Worm (Caenorhabditis elegans): ENCODE data around the gene ltd-1.

ltd-1 gene

DNA sequence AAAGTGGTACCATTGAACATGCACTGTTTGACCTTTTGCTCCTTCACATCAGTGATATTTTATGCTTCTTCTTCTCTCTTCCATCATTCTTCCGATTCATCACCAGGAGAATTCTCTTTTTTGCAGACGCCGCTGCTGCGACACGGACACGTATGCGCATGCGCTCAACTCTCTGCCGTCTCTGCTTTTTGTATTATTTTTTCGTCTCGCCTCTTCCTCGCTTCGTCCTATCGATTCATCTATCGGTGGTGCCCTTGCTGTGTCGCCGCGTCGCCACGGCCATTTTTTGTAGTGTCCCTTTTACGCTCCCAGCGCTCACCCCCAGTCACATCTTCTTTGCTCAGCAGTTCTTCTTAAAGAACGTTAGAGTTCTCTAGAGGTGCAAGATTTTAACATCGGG is 33.6 kb upstream of the ltd-1 start (continued):
- TF ChIP-seq zip-2 (tag; optimal IDR thresholded peaks at IDR 0.05) (no peak), spr-3 (GFP tag; optimal IDR thresholded peaks at IDR 0.05) (no peak), php-3 (GFP tag; IDR thresholded peaks at IDR 0.05) (no peak), dmd-9 (GFP tag; IDR thresholded peaks at IDR 0.05) (no peak), sdz-12 (GFP tag; optimal IDR thresholded peaks at IDR 0.05) (no peak), vab-7 (GFP tag; IDR thresholded peaks at IDR 0.05) (peak; percentile 41; the same call in 1 of the 2 replicates), hmg-1.1 (GFP tag; IDR thresholded peaks at IDR 0.05) (peak; percentile 76), daf-16 (GFP tag; optimal IDR thresholded peaks at IDR 0.05) (no peak), daf-16 (tag; optimal IDR thresholded peaks at IDR 0.05) (peak; percentile 25), ztf-7 (tag; optimal IDR thresholded peaks at IDR 0.05) (no peak), ceh-82 (tag; optimal IDR thresholded peaks at IDR 0.05) (no peak), madf-9 (GFP tag; conservative IDR thresholded peaks at IDR 0.05) (no peak), nhr-41 (GFP tag; IDR thresholded peaks at IDR 0.05) (no peak), cey-2 (tag; optimal IDR thresholded peaks at IDR 0.05; ENCODE audit: borderline replicate concordance, insufficient read depth) (no peak), dmd-6 (GFP tag; IDR thresholded peaks at IDR 0.05) (peak; percentile 59; the same call in 1 of the 2 replicates), aha-1 (tag) (peak; percentile 82), duxl-1 (tag; optimal IDR thresholded peaks at IDR 0.05; ENCODE audit: poor library complexity) (no peak), pqm-1 (tag; optimal IDR thresholded peaks at IDR 0.05) (no peak), nhr-111 (GFP tag; optimal IDR thresholded peaks at IDR 0.05) (no peak), tra-1 (GFP tag; IDR thresholded peaks at IDR 0.05) (no peak), Y75B8A.6 (GFP tag; IDR thresholded peaks at IDR 0.05) (no peak), spr-1 (tag; optimal IDR thresholded peaks at IDR 0.05) (no peak), mxl-2 (GFP tag; conservative IDR thresholded peaks at IDR 0.05) (no peak), nhr-11 (tag; optimal IDR thresholded peaks at IDR 0.05) (no peak), F26F4.8 (GFP tag; conservative IDR thresholded peaks at IDR 0.05) (no peak), pha-4 (GFP tag; IDR thresholded peaks at IDR 0.05) (0 out of 2 replicates have a peak, but pooled peaks have one; percentile 42), pha-4 (tag; optimal IDR thresholded peaks at IDR 0.05) (no peak), rbr-2 (tag; optimal IDR thresholded peaks at IDR 0.05) (peak; percentile 60), mxl-3 (GFP tag; optimal IDR thresholded peaks at IDR 0.05) (peak; percentile 64), daf-8 (GFP tag; IDR thresholded peaks at IDR 0.05) (no peak), lsy-2 (tag; optimal IDR thresholded peaks at IDR 0.05) (peak; percentile 59 to 75), lir-3 (tag; optimal IDR thresholded peaks at IDR 0.05) (no peak), ceh-20 (GFP tag; IDR thresholded peaks at IDR 0.05) (0 out of 2 replicates have a peak, but pooled peaks have one; percentile 29), attf-4 (tag; optimal IDR thresholded peaks at IDR 0.05) (no peak), set-16 (GFP tag; IDR thresholded peaks at IDR 0.05) (no peak), snpc-1.2 (GFP tag; IDR thresholded peaks at IDR 0.05) (no peak), T26A8.4 (GFP tag; IDR thresholded peaks at IDR 0.05) (no peak), ceh-44 (GFP tag; IDR thresholded peaks at IDR 0.05) (no peak), nhr-28 (tag; optimal IDR thresholded peaks at IDR 0.05) (peak; percentile 58), gei-8 (GFP tag; optimal IDR thresholded peaks at IDR 0.05) (no peak), lin-13 (GFP tag; optimal IDR thresholded peaks at IDR 0.05) (no peak), skn-1 (tag; optimal IDR thresholded peaks at IDR 0.05) (no peak), ceh-28 (tag; optimal IDR thresholded peaks at IDR 0.05) (peak; percentile 32), zip-11 (GFP tag; IDR thresholded peaks at IDR 0.05) (no peak), nhr-76 (tag; optimal IDR thresholded peaks at IDR 0.05) (no peak), zfp-3 (GFP tag; conservative IDR thresholded peaks at IDR 0.05) (no peak), ZK546.5 (tag; optimal IDR thresholded peaks at IDR 0.05) (no peak), egl-43 (GFP tag; IDR thresholded peaks at IDR 0.05) (peak; percentile 60), Y5F2A.4 (GFP tag; optimal IDR thresholded peaks at IDR 0.05) (no peak), mes-2 (tag; optimal IDR thresholded peaks at IDR 0.05; ENCODE audit: poor library complexity, severe bottlenecking) (peak; percentile 60), ztf-11 (tag; optimal IDR thresholded peaks at IDR 0.05) (no peak), T20F7.1 (GFP tag; optimal IDR thresholded peaks at IDR 0.05) (no peak), mep-1 (tag; optimal IDR thresholded peaks at IDR 0.05) (peak; percentile 64)
